Comparison of ENCODE assay signal across 5 fruit fly cellular contexts in the genomic region with DNA sequence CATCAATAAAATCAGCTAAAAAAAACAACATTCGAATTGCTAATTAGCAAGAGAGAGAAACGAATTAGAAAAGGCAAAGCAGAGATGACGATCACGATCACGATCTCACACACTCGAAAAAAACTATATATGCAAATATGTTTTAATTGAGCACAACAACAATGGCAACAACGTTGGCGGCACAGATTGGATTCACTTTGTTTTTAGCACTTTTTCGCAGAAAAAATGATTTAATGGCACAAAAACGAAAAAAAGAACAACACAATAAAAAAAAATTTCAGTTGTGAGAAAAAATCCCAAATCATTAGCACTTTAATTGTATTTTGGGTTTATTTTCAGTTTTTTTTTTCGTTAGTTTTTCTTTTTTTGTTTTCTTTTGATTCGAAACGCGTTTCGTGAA.
A peak's percentile ranks its signal among the peaks of the same experiment; 100 is the strongest.
TF ChIP-seq lines count a peak whose summit lies in the region.

No protein-coding gene starts in this region.

- no peak for TF ChIP-seq CTCF in whole organism, embryonic (GFP tag; optimal IDR thresholded peaks at IDR 0.05; lab: Kevin White, UChicago)

TF ChIP-seq in whole organism, adult, 20 proteins besides CTCF, POLR2A, EP300 and RAD21:
- no peak for TF ChIP-seq CG12768 (GFP tag; optimal IDR thresholded peaks at IDR 0.05; lab: Kevin White, UChicago)
- peak; percentile 76 for TF ChIP-seq kay (GFP tag; lab: Kevin White, UChicago; ENCODE audit: borderline replicate concordance)

TF ChIP-seq in whole organism, embryonic, 481 proteins besides CTCF, POLR2A, EP300 and RAD21 (continues in another document):
- TF ChIP-seq Chrac-16 (GFP tag; optimal IDR thresholded peaks at IDR 0.05; lab: Kevin White, UChicago) (no peak), nerfin-1 (tag; optimal IDR thresholded peaks at IDR 0.05; lab: Kevin White, UChicago) (no peak), CG6813 (GFP tag; optimal IDR thresholded peaks at IDR 0.05; lab: Kevin White, UChicago) (no peak), jumu (GFP tag; optimal IDR thresholded peaks at IDR 0.05; lab: Kevin White, UChicago) (no peak), ssp (GFP tag; IDR thresholded peaks at IDR 0.05; lab: Robert Waterston, UW) (peak; percentile 32; the same call in 1 of the 2 replicates), bigmax (GFP tag; optimal IDR thresholded peaks at IDR 0.05; lab: Kevin White, UChicago) (no peak), Ets65A (GFP tag; lab: Kevin White, UChicago) (peak; percentile 81), sens (GFP tag; lab: Kevin White, UChicago) (peak; percentile 35), gro (GFP tag; optimal IDR thresholded peaks at IDR 0.05; lab: Kevin White, UChicago) (no peak), kah (GFP tag; optimal IDR thresholded peaks at IDR 0.05; lab: Kevin White, UChicago) (no peak), crp (GFP tag; optimal IDR thresholded peaks at IDR 0.05; lab: Kevin White, UChicago) (no peak), dysf (GFP tag; IDR thresholded peaks at IDR 0.05; lab: Robert Waterston, UW) (0 out of 3 replicates have a peak, but pooled peaks have one; percentile 52), ab (GFP tag; optimal IDR thresholded peaks at IDR 0.05; lab: Kevin White, UChicago) (peak; percentile 11), bowl (GFP tag; IDR thresholded peaks at IDR 0.05; lab: Robert Waterston, UW) (no peak), CG10565 (GFP tag; optimal IDR thresholded peaks at IDR 0.05; lab: Kevin White, UChicago) (no peak), unc-4 (GFP tag; IDR thresholded peaks at IDR 0.05; lab: Robert Waterston, UW; ENCODE audit: partially characterized antibody) (no peak), CG4424 (GFP tag; optimal IDR thresholded peaks at IDR 0.05; lab: Kevin White, UChicago) (no peak), E2f2 (GFP tag; IDR thresholded peaks at IDR 0.05; lab: Robert Waterston, UW) (no peak), exex (tag; optimal IDR thresholded peaks at IDR 0.05; lab: Kevin White, UChicago) (no peak), CG4328 (GFP tag; optimal IDR thresholded peaks at IDR 0.05; lab: Kevin White, UChicago) (no peak), CG18764 (GFP tag; optimal IDR thresholded peaks at IDR 0.05; lab: Kevin White, UChicago) (no peak), az2 (GFP tag; optimal IDR thresholded peaks at IDR 0.05; lab: Kevin White, UChicago) (no peak)

TF ChIP-seq in whole organism, prepupa, 60 proteins besides CTCF, POLR2A, EP300 and RAD21:
- TF ChIP-seq Hr4 (GFP tag; optimal IDR thresholded peaks at IDR 0.05; lab: Kevin White, UChicago), result peak; percentile 22
- TF ChIP-seq acj6 (GFP tag; optimal IDR thresholded peaks at IDR 0.05; lab: Kevin White, UChicago), result peak; percentile 32
- TF ChIP-seq pdm3 (GFP tag; optimal IDR thresholded peaks at IDR 0.05; lab: Kevin White, UChicago), result peak; percentile 41
- TF ChIP-seq CG31627 (GFP tag; optimal IDR thresholded peaks at IDR 0.05; lab: Kevin White, UChicago), result peak; percentile 9
- peak; percentile 38 for TF ChIP-seq CG10631 (GFP tag; optimal IDR thresholded peaks at IDR 0.05; lab: Kevin White, UChicago)
- peak; percentile 13 for TF ChIP-seq CG6276 (GFP tag; optimal IDR thresholded peaks at IDR 0.05; lab: Kevin White, UChicago)
- TF ChIP-seq salr (GFP tag; optimal IDR thresholded peaks at IDR 0.05; lab: Kevin White, UChicago), result peak in 1 of 2 experiments; percentile 50
- TF ChIP-seq CG8319 (GFP tag; optimal IDR thresholded peaks at IDR 0.05; lab: Kevin White, UChicago), result no peak
- TF ChIP-seq CG6808 (GFP tag; optimal IDR thresholded peaks at IDR 0.05; lab: Kevin White, UChicago), result peak; percentile 7
- peak; percentile 20 for TF ChIP-seq dac (GFP tag; optimal IDR thresholded peaks at IDR 0.05; lab: Kevin White, UChicago)
- peak; percentile 60 for TF ChIP-seq CG32006 (GFP tag; optimal IDR thresholded peaks at IDR 0.05; lab: Kevin White, UChicago)
- no peak for TF ChIP-seq CG8119 (GFP tag; IDR thresholded peaks at IDR 0.05; lab: Robert Waterston, UW)
- peak; percentile 12 for TF ChIP-seq Lpt (GFP tag; optimal IDR thresholded peaks at IDR 0.05; lab: Kevin White, UChicago)
- TF ChIP-seq CG8632 (GFP tag; optimal IDR thresholded peaks at IDR 0.05; lab: Kevin White, UChicago), result no peak
- no peak for TF ChIP-seq svp (GFP tag; lab: Kevin White, UChicago)
- TF ChIP-seq Ets96B (tag; optimal IDR thresholded peaks at IDR 0.05; lab: Kevin White, UChicago), result no peak
- TF ChIP-seq OdsH (GFP tag; optimal IDR thresholded peaks at IDR 0.05; lab: Kevin White, UChicago), result peak; percentile 15
- TF ChIP-seq Hr39 (GFP tag; optimal IDR thresholded peaks at IDR 0.05; lab: Kevin White, UChicago), result peak; percentile 31
- 0 out of 2 replicates have a peak, but pooled peaks have one; percentile 33 for TF ChIP-seq CG15336 (GFP tag; IDR thresholded peaks at IDR 0.05; lab: Robert Waterston, UW)
TF ChIP-seq in whole organism, prepupa: peak in this region for 14.

TF ChIP-seq in whole organism, pupa, 21 proteins besides CTCF, POLR2A, EP300 and RAD21:
- peak; percentile 24 for TF ChIP-seq Pif1A (GFP tag; optimal IDR thresholded peaks at IDR 0.05; lab: Kevin White, UChicago)
- TF ChIP-seq CG4496 (GFP tag; IDR thresholded peaks at IDR 0.05; lab: Robert Waterston, UW), result no peak
- peak; percentile 31 for TF ChIP-seq CG14655 (GFP tag; optimal IDR thresholded peaks at IDR 0.05; lab: Kevin White, UChicago)
- peak; percentile 15 for TF ChIP-seq CG9948 (tag; optimal IDR thresholded peaks at IDR 0.05; lab: Kevin White, UChicago)

TF ChIP-seq in whole organism, wandering third instar larva, 38 proteins besides CTCF, POLR2A, EP300 and RAD21:
- TF ChIP-seq HLH106 (tag; optimal IDR thresholded peaks at IDR 0.05; lab: Kevin White, UChicago) (no peak), foxo (GFP tag; optimal IDR thresholded peaks at IDR 0.05; lab: Kevin White, UChicago) (peak in 1 of 2 experiments; percentile 6), jim (GFP tag; optimal IDR thresholded peaks at IDR 0.05; lab: Kevin White, UChicago) (no peak), CrebA (GFP tag; optimal IDR thresholded peaks at IDR 0.05; lab: Kevin White, UChicago; ENCODE audit: borderline replicate concordance) (no peak), psq (GFP tag; optimal IDR thresholded peaks at IDR 0.05; lab: Kevin White, UChicago) (no peak), brk (GFP tag; optimal IDR thresholded peaks at IDR 0.05; lab: Kevin White, UChicago) (peak; percentile 32), GATAd (GFP tag; optimal IDR thresholded peaks at IDR 0.05; lab: Kevin White, UChicago) (no peak), ey (GFP tag; optimal IDR thresholded peaks at IDR 0.05; lab: Kevin White, UChicago) (peak; percentile 30), N (GFP tag; optimal IDR thresholded peaks at IDR 0.05; lab: Kevin White, UChicago) (no peak), dl (GFP tag; optimal IDR thresholded peaks at IDR 0.05; lab: Kevin White, UChicago; ENCODE audit: insufficient read depth in 1 of 2, partially characterized antibody in 2 of 2) (no peak), h (GFP tag; optimal IDR thresholded peaks at IDR 0.05; lab: Kevin White, UChicago) (peak; percentile 21), tai (GFP tag; optimal IDR thresholded peaks at IDR 0.05; lab: Kevin White, UChicago) (peak; percentile 50), Hr78 (GFP tag; optimal IDR thresholded peaks at IDR 0.05; lab: Kevin White, UChicago) (no peak), Sp1 (GFP tag; optimal IDR thresholded peaks at IDR 0.05; lab: Kevin White, UChicago) (peak; percentile 36)
TF ChIP-seq in whole organism, wandering third instar larva: peak in this region for 6.
